Worm (Caenorhabditis elegans) whole organism, L1 larva: ENCODE results near the gene ilys-3.

Experiments used
- C04F5.9 ChIP-seq: sonication (generic microtip); optimal IDR thresholded peaks from 2 replicates; lab custom pipeline; 2016; ENCODE audit warnings: missing genetic modification characterization, missing compliant biosample characterization
- C34B4.2 ChIP-seq: sonication (generic microtip); optimal IDR thresholded peaks from 2 replicates; lab custom pipeline; 2017; ENCODE audit warnings: mild to moderate bottlenecking, missing genetic modification characterization, missing compliant biosample characterization
- F16B12.6 ChIP-seq: fragments of 150-350 bp; optimal IDR thresholded peaks from 2 replicates; lab custom pipeline; 2014; ENCODE audit warnings: missing biosample characterization, missing genetic modification characterization
- Y116A8C.19 ChIP-seq: sonication (generic microtip); optimal IDR thresholded peaks from 2 replicates; lab custom pipeline; 2016; ENCODE audit warnings: missing compliant biosample characterization, missing genetic modification characterization, borderline replicate concordance
- aha-1 ChIP-seq: fragments of 150-350 bp; optimal IDR thresholded peaks from 2 replicates; lab custom pipeline; 2014; ENCODE audit warnings: missing biosample characterization, missing genetic modification characterization
- aly-2 ChIP-seq: fragments of 150-350 bp; optimal IDR thresholded peaks from 2 replicates; lab custom pipeline; 2014; ENCODE audit warnings: missing biosample characterization, missing genetic modification characterization
- blmp-1 ChIP-seq: fragments of 150-350 bp; optimal IDR thresholded peaks from 2 replicates; lab custom pipeline; 2014; ENCODE audit warnings: missing biosample characterization, missing genetic modification characterization
- ceh-63 ChIP-seq: fragments of 200-800 bp; sonication (Bioruptor generic); optimal IDR thresholded peaks from 2 replicates; lab custom pipeline; 2018; ENCODE audit warnings: mild to moderate bottlenecking, missing genetic modification characterization, missing compliant biosample characterization
- ceh-8 ChIP-seq: fragments of 200-800 bp; sonication (Bioruptor generic); optimal IDR thresholded peaks from 2 replicates; lab custom pipeline; 2018; ENCODE audit warnings: mild to moderate bottlenecking, missing genetic modification characterization, moderate library complexity, missing compliant biosample characterization
- ceh-82 ChIP-seq, 3 experiments: fragments of 150-350 bp in 1 of 3; sonication (generic microtip) in 2 of 3; optimal IDR thresholded peaks; 2 replicates each; lab custom pipeline; 2014 to 2017; ENCODE audit warnings: missing biosample characterization in 3 of 3, missing genetic modification characterization in 3 of 3
- ceh-88 ChIP-seq: fragments of 200-800 bp; sonication (Bioruptor generic); IDR thresholded peaks from 2 replicates; pipeline ENCODE4 v1.3.6; 2022; ENCODE audit warnings: missing genetic modification characterization, missing compliant biosample characterization
- dpl-1 ChIP-seq, 3 experiments: fragments of 150-350 bp in 2 of 3; sonication (generic microtip) in 1 of 3; optimal IDR thresholded peaks; 2 replicates each; lab custom pipeline; 2014 to 2017; ENCODE audit warnings: missing biosample characterization in 3 of 3, missing genetic modification characterization in 3 of 3, missing genetic modification reagents in 3 of 3
- dsc-1 ChIP-seq: sonication (generic microtip); optimal IDR thresholded peaks from 2 replicates; lab custom pipeline; 2016; ENCODE audit warnings: mild to moderate bottlenecking, missing genetic modification characterization, missing compliant biosample characterization
- egl-13 ChIP-seq: sonication (generic microtip); optimal IDR thresholded peaks from 2 replicates; lab custom pipeline; 2016; ENCODE audit warnings: missing genotype, missing genetic modification reagents, missing genetic modification characterization, missing compliant biosample characterization
- egl-27 ChIP-seq, 2 experiments: fragments of 150-350 bp in 1 of 2; sonication (generic microtip); optimal IDR thresholded peaks; 3 replicates each; lab custom pipeline; 2017 to 2018; ENCODE audit warnings: missing biosample characterization in 2 of 2, missing genetic modification characterization in 2 of 2, missing genetic modification reagents in 2 of 2
- elt-3 ChIP-seq, 6 experiments: fragments of 150-350 bp in 1 of 6; sonication (generic microtip); optimal IDR thresholded peaks; 2 replicates each; lab custom pipeline; 2017 to 2018; ENCODE audit warnings: missing biosample characterization in 6 of 6, missing genetic modification characterization in 6 of 6, inconsistent platforms in 1 of 6
- fkh-10 ChIP-seq: sonication (generic microtip); optimal IDR thresholded peaks from 2 replicates; lab custom pipeline; 2017; ENCODE audit warnings: missing biosample characterization, missing genetic modification reagents, missing genetic modification characterization
- fkh-8 ChIP-seq: sonication (generic microtip); optimal IDR thresholded peaks from 2 replicates; lab custom pipeline; 2016; ENCODE audit warnings: mild to moderate bottlenecking, missing genetic modification characterization, missing compliant biosample characterization
- grh-1 ChIP-seq: fragments of 200-800 bp; sonication (Bioruptor generic); IDR thresholded peaks from 2 replicates; pipeline ENCODE4 v1.3.6; 2022; ENCODE audit warnings: missing genetic modification reagents, missing genetic modification characterization, missing compliant biosample characterization
- hlh-17 ChIP-seq: fragments of 200-800 bp; sonication (Bioruptor generic); optimal IDR thresholded peaks from 2 replicates; lab custom pipeline; 2018; ENCODE audit warnings: missing genetic modification characterization, mild to moderate bottlenecking, missing compliant biosample characterization, moderate library complexity, borderline replicate concordance
- hlh-4 ChIP-seq: sonication (generic microtip); optimal IDR thresholded peaks from 2 replicates; lab custom pipeline; 2016; ENCODE audit warnings: mild to moderate bottlenecking, missing genetic modification characterization, missing compliant biosample characterization
- hpl-2 ChIP-seq: fragments of 150-350 bp; optimal IDR thresholded peaks from 2 replicates; lab custom pipeline; 2014; ENCODE audit warnings: missing biosample characterization, missing genetic modification reagents, missing genetic modification characterization
- irx-1 ChIP-seq: sonication (generic microtip); optimal IDR thresholded peaks from 2 replicates; lab custom pipeline; 2016; ENCODE audit warnings: missing genetic modification characterization, missing compliant biosample characterization
- isw-1 ChIP-seq: fragments of 200-800 bp; sonication (Bioruptor generic); IDR thresholded peaks from 2 replicates; pipeline ENCODE4 v1.3.6; 2022; ENCODE audit warnings: missing genetic modification characterization, missing compliant biosample characterization
- lin-13 ChIP-seq: fragments of 150-350 bp; optimal IDR thresholded peaks from 2 replicates; lab custom pipeline; 2014; ENCODE audit warnings: missing biosample characterization, missing genetic modification reagents, missing genetic modification characterization
- lin-15B ChIP-seq: fragments of 150-350 bp; sonication (generic microtip); optimal IDR thresholded peaks from 3 replicates; lab custom pipeline; 2014; ENCODE audit warnings: missing biosample characterization, missing genetic modification characterization
- lin-39 ChIP-seq: fragments of 150-350 bp; optimal IDR thresholded peaks from 2 replicates; lab custom pipeline; 2014; ENCODE audit warnings: missing biosample characterization, missing genetic modification reagents, missing genetic modification characterization
- lir-3 ChIP-seq: sonication (generic microtip); optimal IDR thresholded peaks from 2 replicates; lab custom pipeline; 2016; ENCODE audit warnings: mild to moderate bottlenecking, missing genetic modification characterization, moderate library complexity, missing compliant biosample characterization; ENCODE audit not compliant: poor library complexity
- lsy-2 ChIP-seq, 2 experiments: fragments of 150-350 bp; optimal IDR thresholded peaks; 2 replicates each; lab custom pipeline; 2014; ENCODE audit warnings: missing biosample characterization in 2 of 2, missing genetic modification characterization in 2 of 2
- mdl-1 ChIP-seq, 2 experiments: fragments of 150-350 bp; optimal IDR thresholded peaks; 2 replicates each; lab custom pipeline; 2014 to 2017; ENCODE audit warnings: missing biosample characterization in 2 of 2, missing genetic modification characterization in 2 of 2, inconsistent platforms in 1 of 2
- nhr-12 ChIP-seq: sonication (generic microtip); optimal IDR thresholded peaks from 2 replicates; lab custom pipeline; 2017; ENCODE audit warnings: missing biosample characterization, missing genetic modification characterization
- nhr-19 ChIP-seq: fragments of 200-800 bp; sonication (Bioruptor generic); conservative IDR thresholded peaks from 2 replicates; pipeline ENCODE4 v1.3.6; 2022; ENCODE audit warnings: missing genetic modification characterization, missing compliant biosample characterization
- nhr-20 ChIP-seq: sonication (generic microtip); optimal IDR thresholded peaks from 2 replicates; lab custom pipeline; 2016; ENCODE audit warnings: mild to moderate bottlenecking, missing genetic modification characterization, missing compliant biosample characterization
- nhr-237 ChIP-seq: fragments of 150-350 bp; optimal IDR thresholded peaks from 2 replicates; lab custom pipeline; 2014; ENCODE audit warnings: missing biosample characterization, missing genetic modification characterization
- nhr-28 ChIP-seq: fragments of 150-350 bp; optimal IDR thresholded peaks from 2 replicates; lab custom pipeline; 2014; ENCODE audit warnings: missing biosample characterization, missing genetic modification characterization
- nhr-47 ChIP-seq: sonication (generic microtip); optimal IDR thresholded peaks from 2 replicates; lab custom pipeline; 2016; ENCODE audit warnings: mild to moderate bottlenecking, missing genetic modification characterization, moderate library complexity, missing compliant biosample characterization
- nhr-85 ChIP-seq: sonication (generic microtip); peaks from one replicate; lab custom pipeline; 2016; ENCODE audit warnings: missing genetic modification characterization, inconsistent platforms, missing compliant biosample characterization
- pax-3 ChIP-seq: fragments of 200-800 bp; sonication (Bioruptor generic); optimal IDR thresholded peaks from 2 replicates; lab custom pipeline; 2018; ENCODE audit warnings: mild to moderate bottlenecking, missing genetic modification characterization, moderate library complexity, missing compliant biosample characterization
- skn-1 ChIP-seq: fragments of 150-350 bp; optimal IDR thresholded peaks from 2 replicates; lab custom pipeline; 2014; ENCODE audit warnings: missing biosample characterization, missing genetic modification characterization
- snpc-4 ChIP-seq: fragments of 150-350 bp; optimal IDR thresholded peaks from 2 replicates; lab custom pipeline; 2014; ENCODE audit warnings: missing biosample characterization, missing genetic modification characterization
- sup-37 ChIP-seq: fragments of 200-800 bp; sonication (Bioruptor generic); optimal IDR thresholded peaks from 2 replicates; lab custom pipeline; 2018; ENCODE audit warnings: mild to moderate bottlenecking, missing genetic modification characterization, missing compliant biosample characterization
- swsn-7 ChIP-seq: sonication (generic microtip); optimal IDR thresholded peaks from 2 replicates; lab custom pipeline; 2016; ENCODE audit warnings: missing genetic modification characterization, missing compliant biosample characterization
- tbx-2 ChIP-seq: sonication (generic microtip); optimal IDR thresholded peaks from 2 replicates; lab custom pipeline; 2016; ENCODE audit warnings: missing genetic modification characterization, missing compliant biosample characterization
- unc-130 ChIP-seq: fragments of 150-350 bp; optimal IDR thresholded peaks from 2 replicates; lab custom pipeline; 2017; ENCODE audit warnings: missing biosample characterization, missing genetic modification characterization, inconsistent platforms
- unc-98 ChIP-seq: fragments of 200-800 bp; sonication (Bioruptor generic); IDR thresholded peaks from 2 replicates; pipeline ENCODE4 v1.3.6; 2022; ENCODE audit warnings: missing genetic modification characterization, missing compliant biosample characterization
- zag-1 ChIP-seq: fragments of 150-350 bp; optimal IDR thresholded peaks from 2 replicates; lab custom pipeline; 2014; ENCODE audit warnings: missing biosample characterization, missing genetic modification characterization
- ztf-11 ChIP-seq, 2 experiments: sonication (generic microtip); optimal IDR thresholded peaks; 2 replicates each; lab custom pipeline; 2016 to 2017; ENCODE audit warnings: missing genetic modification characterization in 2 of 2, missing biosample characterization in 1 of 2, missing compliant biosample characterization in 1 of 2

ilys-3 gene

DNA sequence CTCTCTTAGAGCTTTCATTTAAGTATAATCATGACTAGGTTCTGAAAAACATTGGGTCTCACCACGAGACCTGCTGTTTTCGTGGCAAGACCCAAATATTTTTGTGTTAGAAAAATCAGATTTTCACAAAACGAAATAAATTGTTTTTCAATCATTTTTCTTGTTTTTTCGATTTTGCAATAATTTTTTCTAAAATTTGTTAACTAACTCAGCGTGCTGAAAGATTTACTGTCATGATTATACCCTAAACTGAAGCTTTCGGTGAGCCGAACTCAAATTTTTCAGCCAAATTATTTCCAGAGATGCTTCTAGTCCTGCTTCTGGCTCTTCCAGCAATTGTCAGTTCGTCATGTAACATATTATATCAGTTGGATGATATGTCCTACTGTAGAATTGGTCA lies 17.7 kb downstream of the ilys-3 start, which contains the start of gene Y69A2AL.2:
Gene Y69A2AL.2, plus strand, starts transcription at position 301 of the 400 bp plus-strand sequence.
- TF ChIP-seq pax-3 (tag; lab: Kevin White, UChicago) (no peak), elt-3 (tag; optimal IDR thresholded peaks at IDR 0.05; lab: Kevin White, UChicago) (no peak), nhr-47 (tag; lab: Kevin White, UChicago) (no peak), nhr-12 (tag; lab: Kevin White, UChicago) (no peak), skn-1 (tag; lab: Kevin White, UChicago) (no peak), nhr-85 (tag; lab: Kevin White, UChicago) (no peak), lsy-2 (tag; optimal IDR thresholded peaks at IDR 0.05; lab: Kevin White, UChicago) (no peak), ceh-82 (tag; optimal IDR thresholded peaks at IDR 0.05; lab: Kevin White, UChicago) (no peak), sup-37 (no peak), hlh-4 (tag; lab: Kevin White, UChicago) (no peak), blmp-1 (tag; lab: Kevin White, UChicago) (no peak), nhr-28 (tag; lab: Kevin White, UChicago) (no peak), snpc-4 (tag; lab: Kevin White, UChicago) (no peak), ceh-8 (GFP tag; lab: Kevin White, UChicago) (no peak), Y116A8C.19 (no peak), unc-98 (GFP tag; lab: Robert Waterston, UW) (no peak), nhr-20 (tag; lab: Kevin White, UChicago) (no peak), dpl-1 (GFP tag; optimal IDR thresholded peaks at IDR 0.05; lab: Kevin White, UChicago) (no peak), dsc-1 (no peak)

DNA sequence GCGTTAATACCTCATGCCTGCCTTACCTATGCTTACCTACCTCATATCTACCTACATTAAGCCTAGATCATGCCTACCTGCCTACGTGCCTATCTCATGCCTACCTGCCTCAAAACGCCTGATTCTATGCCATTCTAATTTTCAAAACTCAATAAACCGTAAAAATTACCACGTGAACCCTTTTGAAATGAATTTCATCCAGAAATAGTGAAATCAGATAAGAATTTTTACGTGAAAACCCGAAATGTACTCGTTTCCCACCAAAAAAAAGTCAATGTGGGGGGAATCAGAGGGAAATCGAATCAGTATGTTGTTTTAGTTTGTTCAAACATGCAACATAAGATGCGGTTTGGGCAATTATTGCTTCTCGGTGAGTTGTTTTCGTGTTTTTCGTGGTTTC lies 24.3 kb downstream of the ilys-3 start, which contains the start of gene Y69A2AR.19:
Gene Y69A2AR.19, plus strand, starts transcription at position 301 of the 400 bp plus-strand sequence.
- TF ChIP-seq ceh-8 (GFP tag; lab: Kevin White, UChicago) (no peak), Y116A8C.19 (no peak), nhr-28 (tag; lab: Kevin White, UChicago) (no peak), ceh-82 (tag; optimal IDR thresholded peaks at IDR 0.05; lab: Kevin White, UChicago) (no peak), isw-1 (no peak), ceh-63 (GFP tag; lab: Kevin White, UChicago) (no peak), aha-1 (tag; lab: Kevin White, UChicago) (no peak), tbx-2 (tag; lab: Kevin White, UChicago) (no peak), lin-39 (tag; lab: Kevin White, UChicago) (no peak)

DNA sequence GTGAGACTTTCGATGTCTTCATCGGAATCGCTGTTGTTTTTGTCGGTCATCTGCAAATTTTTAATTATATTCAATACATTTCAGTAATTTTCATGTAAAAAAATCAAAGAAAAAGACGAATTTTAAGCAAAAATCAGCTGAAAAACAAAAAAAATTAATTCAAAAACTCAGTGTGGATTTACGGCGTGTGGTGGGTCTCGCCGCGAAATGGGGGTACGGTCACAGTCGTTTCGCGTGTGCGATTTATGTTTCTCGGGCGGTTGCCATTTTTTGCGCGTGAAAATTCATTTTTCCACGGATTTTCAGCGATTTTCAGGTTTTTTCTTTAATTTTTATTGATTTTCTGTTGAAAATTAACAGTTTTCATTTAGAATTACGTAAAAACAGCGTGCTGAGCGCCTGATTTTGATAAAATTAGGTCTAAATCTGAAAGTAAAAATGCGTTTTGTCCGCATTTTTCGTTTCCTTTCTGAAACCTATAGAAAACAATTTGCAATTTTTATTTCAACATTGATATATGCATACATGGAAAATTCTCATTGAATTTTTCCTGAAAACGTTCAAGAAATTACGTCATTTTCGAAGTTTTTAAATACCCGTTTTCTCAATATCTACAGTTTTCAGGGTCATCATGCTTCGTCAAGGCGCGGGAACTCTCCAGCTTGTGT lies 31.0 kb downstream of the ilys-3 start, which contains the start of the genes ccdc-12 and Y69A2AR.18:
Gene ccdc-12, minus strand, starts transcription at position 57 of the 668 bp plus-strand sequence.
Gene Y69A2AR.18, plus strand, starts transcription at position 618 of the 668 bp plus-strand sequence.
- TF ChIP-seq irx-1 (tag; lab: Kevin White, UChicago) (peak; percentile 57), lin-13 (GFP tag; lab: Kevin White, UChicago) (peak; percentile 55), nhr-19 (GFP tag; lab: Robert Waterston, UW) (peak; percentile 56), swsn-7 (tag; lab: Kevin White, UChicago) (peak; percentile 52), egl-27 (tag; optimal IDR thresholded peaks at IDR 0.05; lab: Kevin White, UChicago) (no peak), lir-3 (tag; lab: Kevin White, UChicago) (no peak), aly-2 (tag; lab: Kevin White, UChicago) (no peak), hlh-17 (GFP tag; lab: Kevin White, UChicago) (no peak), dsc-1 (peak; percentile 52), snpc-4 (tag; lab: Kevin White, UChicago) (peak; percentile 11), ztf-11 (tag; optimal IDR thresholded peaks at IDR 0.05; lab: Kevin White, UChicago) (no peak), nhr-12 (tag; lab: Kevin White, UChicago) (no peak), blmp-1 (tag; lab: Kevin White, UChicago) (no peak), C04F5.9 (tag; lab: Kevin White, UChicago) (no peak), lin-15B (tag; lab: Kevin White, UChicago) (peak; percentile 22), fkh-8 (tag; lab: Kevin White, UChicago) (peak; percentile 41), nhr-237 (tag; lab: Kevin White, UChicago) (no peak), ceh-88 (GFP tag; lab: Robert Waterston, UW) (no peak), zag-1 (tag; lab: Kevin White, UChicago) (no peak), lin-39 (tag; lab: Kevin White, UChicago) (no peak), nhr-28 (tag; lab: Kevin White, UChicago) (no peak), C34B4.2 (no peak), unc-130 (tag; lab: Kevin White, UChicago) (peak; percentile 77), egl-13 (tag; lab: Kevin White, UChicago) (no peak), hpl-2 (GFP tag; lab: Kevin White, UChicago) (no peak), fkh-10 (GFP tag; lab: Kevin White, UChicago) (no peak), mdl-1 (tag; optimal IDR thresholded peaks at IDR 0.05; lab: Kevin White, UChicago) (peak in 1 of 2 experiments; percentile 55), grh-1 (no peak), F16B12.6 (tag; lab: Kevin White, UChicago) (peak; percentile 54), pax-3 (tag; lab: Kevin White, UChicago) (no peak)
